Worm (Caenorhabditis elegans): ENCODE data around the gene pdha-1.

ce11 chrII:8032657-8033056 is 33.4 kb upstream of the pdha-1 start, which contains the start of gene nrf-6:
- no peak for TF ChIP-seq ceh-83 (GFP tag; optimal IDR thresholded peaks at IDR 0.05)
- no peak for TF ChIP-seq pha-4 (tag; optimal IDR thresholded peaks at IDR 0.05)
- no peak for TF ChIP-seq snpc-4 (tag; optimal IDR thresholded peaks at IDR 0.05)
- TF ChIP-seq unc-62 (GFP tag; optimal IDR thresholded peaks at IDR 0.05): no peak
- no peak for TF ChIP-seq lsy-2 (tag; optimal IDR thresholded peaks at IDR 0.05)
- TF ChIP-seq blmp-1 (tag; optimal IDR thresholded peaks at IDR 0.05): no peak
- no peak for TF ChIP-seq nhr-237 (tag; optimal IDR thresholded peaks at IDR 0.05)
- no peak for TF ChIP-seq zip-8 (tag; optimal IDR thresholded peaks at IDR 0.05)
- TF ChIP-seq elt-3 (tag; optimal IDR thresholded peaks at IDR 0.05): no peak
- TF ChIP-seq drap-1 (GFP tag; optimal IDR thresholded peaks at IDR 0.05): no peak
- no peak for TF ChIP-seq mls-2 (tag; optimal IDR thresholded peaks at IDR 0.05)

Measured in whole organism, mixed stage, embryonic.